Fruit fly (Drosophila melanogaster): Measurements from ENCODE around the gene Hira.

Hira gene

dm6 chrX:7706398-7707349 is 15.2 kb upstream of the Hira start (continued):
- TF ChIP-seq Dp (GFP tag; optimal IDR thresholded peaks at IDR 0.05), result peak; percentile 21
- peak; percentile 98 for TF ChIP-seq HHEX (GFP tag; optimal IDR thresholded peaks at IDR 0.05)
- peak; percentile 96 for TF ChIP-seq gsb-n (tag; optimal IDR thresholded peaks at IDR 0.05)
- TF ChIP-seq ro (GFP tag; IDR thresholded peaks at IDR 0.05), result peak; percentile 95
- peak; percentile 98 for TF ChIP-seq gem (tag; optimal IDR thresholded peaks at IDR 0.05)
- TF ChIP-seq Dek (tag; optimal IDR thresholded peaks at IDR 0.05), result peak; percentile 99
- TF ChIP-seq Sox100B (GFP tag; optimal IDR thresholded peaks at IDR 0.05), result peak; percentile 96
- peak; percentile 96 for TF ChIP-seq CG18619 (GFP tag; optimal IDR thresholded peaks at IDR 0.05)
- peak; percentile 95 for TF ChIP-seq GATAe (GFP tag; conservative IDR thresholded peaks at IDR 0.05)
- peak; percentile 60 for TF ChIP-seq CG10565 (GFP tag; optimal IDR thresholded peaks at IDR 0.05)
- TF ChIP-seq CG18764 (GFP tag; optimal IDR thresholded peaks at IDR 0.05), result peak; percentile 90
- TF ChIP-seq pita (GFP tag; optimal IDR thresholded peaks at IDR 0.05), result no peak
- TF ChIP-seq CG30431 (GFP tag; optimal IDR thresholded peaks at IDR 0.05), result peak; percentile 91
- TF ChIP-seq repo (GFP tag; optimal IDR thresholded peaks at IDR 0.05), result no peak
- TF ChIP-seq hkb (optimal IDR thresholded peaks at IDR 0.05), result no peak
- TF ChIP-seq hkb (GFP tag; IDR thresholded peaks at IDR 0.05), result peak; percentile 98
- peak; percentile 98 for TF ChIP-seq CoRest (tag; optimal IDR thresholded peaks at IDR 0.05)
- TF ChIP-seq mld (GFP tag; IDR thresholded peaks at IDR 0.05; ENCODE audit: partially characterized antibody), result no peak
- TF ChIP-seq Hr51 (GFP tag; optimal IDR thresholded peaks at IDR 0.05), result peak; percentile 86 to 99
- peak; percentile 97 for TF ChIP-seq CG11504 (tag; optimal IDR thresholded peaks at IDR 0.05)
- TF ChIP-seq dm (GFP tag; optimal IDR thresholded peaks at IDR 0.05), result peak; percentile 49
- peak; percentile 98 for TF ChIP-seq ase (GFP tag; IDR thresholded peaks at IDR 0.05)
- TF ChIP-seq CG11093 (GFP tag; IDR thresholded peaks at IDR 0.05), result peak; percentile 97
- TF ChIP-seq Eip74EF (GFP tag; optimal IDR thresholded peaks at IDR 0.05), result peak in 1 of 2 experiments; percentile 97
- peak; percentile 5 for TF ChIP-seq gcm2 (GFP tag; optimal IDR thresholded peaks at IDR 0.05)
- peak; percentile 30 for TF ChIP-seq Myb (GFP tag; optimal IDR thresholded peaks at IDR 0.05)
- peak; percentile 92 for TF ChIP-seq CG8290 (GFP tag; optimal IDR thresholded peaks at IDR 0.05)
- TF ChIP-seq CG8290 (tag; optimal IDR thresholded peaks at IDR 0.05), result peak; percentile 65 to 95
- peak; percentile 52 for TF ChIP-seq gro (GFP tag; optimal IDR thresholded peaks at IDR 0.05)
- no peak for TF ChIP-seq vnd (GFP tag; IDR thresholded peaks at IDR 0.05; ENCODE audit: partially characterized antibody)
- no peak for TF ChIP-seq lov (optimal IDR thresholded peaks at IDR 0.05)
- peak; percentile 97 for TF ChIP-seq lov (GFP tag; IDR thresholded peaks at IDR 0.05)
- TF ChIP-seq CG3407 (GFP tag; optimal IDR thresholded peaks at IDR 0.05), result peak; percentile 92
- peak; percentile 94 for TF ChIP-seq run (tag; optimal IDR thresholded peaks at IDR 0.05)
- peak; percentile 98 for TF ChIP-seq CG11247 (GFP tag; IDR thresholded peaks at IDR 0.05)
- TF ChIP-seq BtbVII (GFP tag; optimal IDR thresholded peaks at IDR 0.05), result peak; percentile 97
- TF ChIP-seq da (GFP tag; optimal IDR thresholded peaks at IDR 0.05), result peak; percentile 27
- TF ChIP-seq CG1602 (GFP tag; optimal IDR thresholded peaks at IDR 0.05), result peak; percentile 94
- TF ChIP-seq fd64A (GFP tag; optimal IDR thresholded peaks at IDR 0.05), result peak; percentile 95
- peak; percentile 92 for TF ChIP-seq CG4707 (GFP tag; optimal IDR thresholded peaks at IDR 0.05)
- TF ChIP-seq seq (GFP tag; IDR thresholded peaks at IDR 0.05), result peak; percentile 98
- TF ChIP-seq CG11560 (tag; IDR thresholded peaks at IDR 0.05), result peak; percentile 90
- TF ChIP-seq CG3995 (GFP tag; optimal IDR thresholded peaks at IDR 0.05), result peak; percentile 77
- TF ChIP-seq grn (GFP tag; optimal IDR thresholded peaks at IDR 0.05), result peak; percentile 63
- no peak for TF ChIP-seq CG15479 (GFP tag; optimal IDR thresholded peaks at IDR 0.05)
- TF ChIP-seq zfh2 (GFP tag; optimal IDR thresholded peaks at IDR 0.05), result peak; percentile 85
- peak; percentile 99 for TF ChIP-seq Awh (GFP tag; IDR thresholded peaks at IDR 0.05)
- TF ChIP-seq CG9876 (GFP tag; optimal IDR thresholded peaks at IDR 0.05), result no peak
- peak; percentile 98 for TF ChIP-seq CG11695 (GFP tag; IDR thresholded peaks at IDR 0.05)
